Worm (Caenorhabditis elegans) whole organism, young adult: ENCODE results near the gene kin-36.
"Not testable (repeated sequence)": the region's sequence is repeated elsewhere in the genome, so short reads cannot be mapped to it uniquely, and the experiment has no call there.

Experiments used
- B0019.2 ChIP-seq: fragments of 200-800 bp; sonication (Bioruptor generic); conservative IDR thresholded peaks from 2 replicates; pipeline ENCODE4 v1.3.6; 2022; ENCODE audit warnings: missing genetic modification reagents, missing genetic modification characterization, missing compliant biosample characterization
- B0035.1 ChIP-seq: sonication (generic microtip); optimal IDR thresholded peaks from 2 replicates; lab custom pipeline; 2016; ENCODE audit warnings: missing genetic modification characterization, mild to moderate bottlenecking, missing compliant biosample characterization, missing genotype, missing genetic modification reagents
- C06A6.2 ChIP-seq: fragments of 200-800 bp; sonication (Bioruptor generic); conservative IDR thresholded peaks from 2 replicates; pipeline ENCODE4 v1.3.6; 2022; ENCODE audit warnings: missing genetic modification characterization, missing compliant biosample characterization
- C17E4.6 ChIP-seq: fragments of 200-800 bp; sonication (Bioruptor generic); IDR thresholded peaks from 2 replicates; pipeline ENCODE4 v1.3.6; 2022; ENCODE audit warnings: missing genetic modification reagents, missing genetic modification characterization, missing compliant biosample characterization
- D2030.7 ChIP-seq: fragments of 200-800 bp; sonication (Bioruptor generic); IDR thresholded peaks from 2 replicates; pipeline ENCODE4 v1.3.6; 2022; ENCODE audit warnings: missing genetic modification reagents, missing genetic modification characterization, missing compliant biosample characterization
- F33H1.4 ChIP-seq: fragments of 200-800 bp; sonication (Bioruptor generic); IDR thresholded peaks from 2 replicates; pipeline ENCODE4 v1.3.6; 2022; ENCODE audit warnings: missing genetic modification reagents, missing genetic modification characterization, missing compliant biosample characterization
- F37B4.10 ChIP-seq: fragments of 200-800 bp; sonication (Bioruptor generic); IDR thresholded peaks from 2 replicates; pipeline ENCODE4 v1.3.6; 2022; ENCODE audit warnings: missing genetic modification characterization, missing compliant biosample characterization
- F39B2.1 ChIP-seq: fragments of 200-800 bp; sonication (Bioruptor generic); IDR thresholded peaks from 2 replicates; pipeline ENCODE4 v1.3.6; 2022; ENCODE audit warnings: missing genetic modification reagents, missing genetic modification characterization, missing compliant biosample characterization
- K11D2.4 ChIP-seq: fragments of 200-800 bp; sonication (Bioruptor generic); IDR thresholded peaks from 2 replicates; pipeline ENCODE4 v1.3.6; 2022; ENCODE audit warnings: missing genetic modification reagents, missing genetic modification characterization, missing compliant biosample characterization
- K12H6.12 ChIP-seq: fragments of 200-800 bp; sonication (Bioruptor generic); optimal IDR thresholded peaks from 2 replicates; lab custom pipeline; 2018; ENCODE audit warnings: mild to moderate bottlenecking, missing genetic modification characterization, missing compliant biosample characterization
- Y56A3A.18 ChIP-seq: fragments of 200-800 bp; sonication (Bioruptor generic); IDR thresholded peaks from 2 replicates; pipeline ENCODE4 v1.3.6; 2022; ENCODE audit warnings: missing genetic modification reagents, missing genetic modification characterization, missing compliant biosample characterization
- Y67H2A.10 ChIP-seq: fragments of 200-800 bp; sonication (Bioruptor generic); conservative IDR thresholded peaks from 2 replicates; pipeline ENCODE4 v1.3.6; 2022; ENCODE audit warnings: missing genetic modification reagents, missing genetic modification characterization, missing compliant biosample characterization
- atf-7 ChIP-seq: sonication (generic microtip); optimal IDR thresholded peaks from 2 replicates; lab custom pipeline; 2017; ENCODE audit warnings: mild to moderate bottlenecking, missing genetic modification characterization, missing compliant biosample characterization
- attf-5 ChIP-seq: fragments of 200-800 bp; sonication (Bioruptor generic); optimal IDR thresholded peaks from 2 replicates; lab custom pipeline; 2018; ENCODE audit warnings: mild to moderate bottlenecking, missing genetic modification characterization, missing compliant biosample characterization
- bed-1 ChIP-seq: fragments of 200-800 bp; sonication (Bioruptor generic); IDR thresholded peaks from 2 replicates; pipeline ENCODE4 v1.3.6; 2022; ENCODE audit warnings: missing genetic modification reagents, missing genetic modification characterization, missing compliant biosample characterization
- bed-2 ChIP-seq: fragments of 200-800 bp; sonication (Bioruptor generic); IDR thresholded peaks from 2 replicates; pipeline ENCODE4 v1.3.6; 2022; ENCODE audit warnings: missing genetic modification reagents, missing genetic modification characterization, missing compliant biosample characterization
- cebp-1 ChIP-seq, 2 experiments: fragments of 200-800 bp in 1 of 2; sonication (Bioruptor generic) in 1 of 2; sonication (generic microtip) in 1 of 2; IDR thresholded peaks in 1 of 2; optimal IDR thresholded peaks in 1 of 2; 2 replicates each; pipeline versions ENCODE4 v1.3.6 to Lab custom; 2017 to 2022; ENCODE audit warnings: missing compliant biosample characterization in 2 of 2, missing genetic modification characterization in 2 of 2, mild to moderate bottlenecking in 1 of 2, missing genetic modification reagents in 1 of 2, moderate library complexity in 1 of 2
- ceh-27 ChIP-seq: fragments of 200-800 bp; sonication (Bioruptor generic); optimal IDR thresholded peaks from 2 replicates; lab custom pipeline; 2018; ENCODE audit warnings: mild to moderate bottlenecking, missing genetic modification characterization, moderate library complexity, missing compliant biosample characterization
- ceh-40 ChIP-seq: fragments of 200-800 bp; sonication (Bioruptor generic); IDR thresholded peaks from 2 replicates; pipeline ENCODE4 v1.3.6; 2022; ENCODE audit warnings: missing genetic modification characterization, missing compliant biosample characterization
- ceh-58 ChIP-seq: fragments of 200-800 bp; sonication (Bioruptor generic); IDR thresholded peaks from 2 replicates; pipeline ENCODE4 v1.3.6; 2022; ENCODE audit warnings: missing genetic modification characterization, missing compliant biosample characterization
- ceh-91 ChIP-seq: fragments of 200-800 bp; sonication (Bioruptor generic); IDR thresholded peaks from 2 replicates; pipeline ENCODE4 v1.3.6; 2022; ENCODE audit warnings: missing genetic modification reagents, missing genetic modification characterization, missing compliant biosample characterization
- chd-7 ChIP-seq: sonication (generic microtip); optimal IDR thresholded peaks from 2 replicates; lab custom pipeline; 2016; ENCODE audit warnings: mild to moderate bottlenecking, missing genetic modification characterization, moderate library complexity, missing compliant biosample characterization
- egl-18 ChIP-seq: fragments of 200-800 bp; sonication (Bioruptor generic); IDR thresholded peaks from 2 replicates; pipeline ENCODE4 v1.3.6; 2022; ENCODE audit warnings: missing genetic modification reagents, missing genetic modification characterization, missing compliant biosample characterization
- egl-44 ChIP-seq: fragments of 200-800 bp; sonication (Bioruptor generic); IDR thresholded peaks from 2 replicates; pipeline ENCODE4 v1.3.6; 2022; ENCODE audit warnings: missing genetic modification reagents, missing genetic modification characterization, missing compliant biosample characterization
- egrh-3 ChIP-seq: fragments of 200-800 bp; sonication (Bioruptor generic); IDR thresholded peaks from 2 replicates; pipeline ENCODE4 v1.3.6; 2022; ENCODE audit warnings: missing genetic modification reagents, missing genetic modification characterization, missing compliant biosample characterization
- ekl-4 ChIP-seq: fragments of 200-800 bp; sonication (Bioruptor generic); IDR thresholded peaks from 2 replicates; pipeline ENCODE4 v1.3.6; 2022; ENCODE audit warnings: missing genetic modification reagents, missing genetic modification characterization, missing compliant biosample characterization
- ets-4 ChIP-seq: fragments of 200-800 bp; sonication (Bioruptor generic); optimal IDR thresholded peaks from 2 replicates; lab custom pipeline; 2018; ENCODE audit warnings: mild to moderate bottlenecking, missing genetic modification characterization, missing compliant biosample characterization
- him-1 ChIP-seq: sonication (generic microtip); optimal IDR thresholded peaks from 2 replicates; lab custom pipeline; 2016; ENCODE audit warnings: missing genotype, missing genetic modification reagents, missing genetic modification characterization, missing compliant biosample characterization
- hsf-1 ChIP-seq: fragments of 200-800 bp; sonication (Bioruptor generic); IDR thresholded peaks from 2 replicates; pipeline ENCODE4 v1.3.6; 2022; ENCODE audit warnings: missing genetic modification reagents, missing genetic modification characterization, missing compliant biosample characterization
- lag-1 ChIP-seq: fragments of 200-800 bp; sonication (Bioruptor generic); IDR thresholded peaks from 2 replicates; pipeline ENCODE4 v1.3.6; 2022; ENCODE audit warnings: missing genetic modification reagents, missing genetic modification characterization, missing compliant biosample characterization
- let-607 ChIP-seq, 2 experiments: fragments of 200-800 bp in 1 of 2; sonication (Bioruptor generic) in 1 of 2; sonication (generic microtip) in 1 of 2; optimal IDR thresholded peaks; 2 replicates each; lab custom pipeline; 2016 to 2018; ENCODE audit warnings: mild to moderate bottlenecking in 2 of 2, missing compliant biosample characterization in 2 of 2, missing genetic modification characterization in 2 of 2, moderate library complexity in 2 of 2, missing genotype in 1 of 2
- lsl-1 ChIP-seq: fragments of 200-800 bp; sonication (Bioruptor generic); optimal IDR thresholded peaks from 2 replicates; lab custom pipeline; 2018; ENCODE audit warnings: mild to moderate bottlenecking, missing genetic modification characterization, moderate library complexity, missing compliant biosample characterization
- madf-10 ChIP-seq: sonication (generic microtip); optimal IDR thresholded peaks from 2 replicates; lab custom pipeline; 2016; ENCODE audit warnings: mild to moderate bottlenecking, missing genetic modification characterization, missing compliant biosample characterization
- madf-3 ChIP-seq: fragments of 200-800 bp; sonication (Bioruptor generic); IDR thresholded peaks from 2 replicates; pipeline ENCODE4 v1.3.6; 2022; ENCODE audit warnings: missing genetic modification reagents, missing genetic modification characterization, missing compliant biosample characterization
- madf-6 ChIP-seq: fragments of 200-800 bp; sonication (Bioruptor generic); IDR thresholded peaks from 2 replicates; pipeline ENCODE4 v1.3.6; 2022; ENCODE audit warnings: missing genetic modification reagents, missing genetic modification characterization, missing compliant biosample characterization
- madf-8 ChIP-seq: fragments of 200-800 bp; sonication (Bioruptor generic); conservative IDR thresholded peaks from 2 replicates; pipeline ENCODE4 v1.3.6; 2022; ENCODE audit warnings: missing genetic modification reagents, missing genetic modification characterization, missing compliant biosample characterization
- pbrm-1 ChIP-seq: fragments of 200-800 bp; sonication (Bioruptor generic); IDR thresholded peaks from 2 replicates; pipeline ENCODE4 v1.3.6; 2022; ENCODE audit warnings: missing genetic modification reagents, missing genetic modification characterization, missing compliant biosample characterization
- rcor-1 ChIP-seq: fragments of 200-800 bp; sonication (Bioruptor generic); IDR thresholded peaks from 2 replicates; pipeline ENCODE4 v1.3.6; 2022; ENCODE audit warnings: missing genetic modification reagents, missing genetic modification characterization, missing compliant biosample characterization
- repo-1 ChIP-seq: sonication (generic microtip); optimal IDR thresholded peaks from 2 replicates; lab custom pipeline; 2017; ENCODE audit warnings: mild to moderate bottlenecking, missing genetic modification characterization, missing compliant biosample characterization
- snpc-4 ChIP-seq, 5 experiments: fragments of 150-350 bp in 1 of 5; sonication (generic microtip) in 4 of 5; optimal IDR thresholded peaks; 2 replicates each; lab custom pipeline; 2014 to 2018; ENCODE audit warnings: missing genetic modification characterization in 5 of 5, missing biosample characterization in 3 of 5, antibody characterized with exemption in 2 of 5, mild to moderate bottlenecking in 2 of 5, missing compliant biosample characterization in 2 of 5, missing genotype in 2 of 5, moderate library complexity in 2 of 5, missing genetic modification reagents in 1 of 5
- tlf-1 ChIP-seq: fragments of 200-800 bp; sonication (Bioruptor generic); optimal IDR thresholded peaks from 2 replicates; lab custom pipeline; 2018; ENCODE audit warnings: mild to moderate bottlenecking, missing genetic modification characterization, missing compliant biosample characterization
- ztf-18 ChIP-seq: sonication (generic microtip); optimal IDR thresholded peaks from 2 replicates; lab custom pipeline; 2016; ENCODE audit warnings: missing genotype, mild to moderate bottlenecking, missing genetic modification characterization, missing compliant biosample characterization
- ztf-25 ChIP-seq: fragments of 200-800 bp; sonication (Bioruptor generic); IDR thresholded peaks from 2 replicates; pipeline ENCODE4 v1.3.6; 2022; ENCODE audit warnings: missing genetic modification reagents, missing genetic modification characterization, missing compliant biosample characterization
- ztf-26 ChIP-seq: sonication (generic microtip); optimal IDR thresholded peaks from 2 replicates; lab custom pipeline; 2017; ENCODE audit warnings: missing genetic modification characterization, missing compliant biosample characterization
- ztf-28 ChIP-seq: fragments of 200-800 bp; sonication (Bioruptor generic); IDR thresholded peaks from 2 replicates; pipeline ENCODE4 v1.3.6; 2022; ENCODE audit warnings: missing genetic modification reagents, missing genetic modification characterization, missing compliant biosample characterization
- ztf-3 ChIP-seq: fragments of 200-800 bp; sonication (Bioruptor generic); optimal IDR thresholded peaks from 2 replicates; lab custom pipeline; 2018; ENCODE audit warnings: mild to moderate bottlenecking, missing genetic modification characterization, missing compliant biosample characterization

kin-36 gene

DNA sequence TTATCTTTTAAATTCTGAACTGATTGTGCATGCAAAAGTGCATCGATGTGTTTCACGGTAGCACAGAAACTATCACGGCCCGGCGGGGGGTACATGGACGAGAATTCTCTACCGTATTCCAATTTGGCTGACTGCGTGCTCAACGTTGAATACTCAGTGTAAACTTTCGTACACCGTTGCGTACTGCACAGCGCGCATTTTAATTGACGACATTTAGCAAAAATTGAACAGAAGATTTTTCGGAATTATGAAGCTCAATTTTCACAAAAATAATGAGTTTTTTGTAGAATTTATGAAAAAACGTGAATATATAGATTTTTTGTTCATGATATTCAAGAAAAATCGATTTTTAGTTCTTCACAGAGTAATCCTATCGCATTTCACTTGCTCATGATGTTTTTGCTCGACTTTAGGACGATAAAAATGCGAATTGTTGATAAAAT lies 46.7 kb downstream of the kin-36 start (continued):
- peak; percentile 23 for TF ChIP-seq ets-4
- TF ChIP-seq pbrm-1 (GFP tag; lab: Robert Waterston, UW), result peak; percentile 99
- peak; percentile 95 for TF ChIP-seq tlf-1
- TF ChIP-seq snpc-4 (GFP tag; optimal IDR thresholded peaks at IDR 0.05; lab: Kevin White, UChicago), result not testable (repeated sequence)
- peak in 2 of 4 experiments; percentile 74 to 78 for TF ChIP-seq snpc-4 (tag; optimal IDR thresholded peaks at IDR 0.05; lab: Kevin White, UChicago)
- TF ChIP-seq bed-2, result peak; percentile 100
- TF ChIP-seq ztf-3, result peak; percentile 62
- peak; percentile 89 for TF ChIP-seq madf-8 (GFP tag; lab: Robert Waterston, UW)
- TF ChIP-seq F37B4.10 (GFP tag; lab: Robert Waterston, UW), result peak; percentile 100
- peak; percentile 100 for TF ChIP-seq K11D2.4 (GFP tag; lab: Robert Waterston, UW)
- TF ChIP-seq him-1 (tag; lab: Kevin White, UChicago), result peak; percentile 17
- TF ChIP-seq ztf-18 (tag; lab: Kevin White, UChicago), result peak; percentile 83
- peak; percentile 89 for TF ChIP-seq madf-6 (GFP tag; lab: Robert Waterston, UW)
- peak; percentile 99 for TF ChIP-seq Y56A3A.18 (GFP tag; lab: Robert Waterston, UW)
- peak; percentile 98 for TF ChIP-seq ztf-25
- peak; percentile 67 for TF ChIP-seq chd-7
- TF ChIP-seq atf-7 (tag; lab: Kevin White, UChicago), result peak; percentile 80
- peak; percentile 99 for TF ChIP-seq rcor-1
- TF ChIP-seq Y67H2A.10 (GFP tag; lab: Robert Waterston, UW), result peak; percentile 97

DNA sequence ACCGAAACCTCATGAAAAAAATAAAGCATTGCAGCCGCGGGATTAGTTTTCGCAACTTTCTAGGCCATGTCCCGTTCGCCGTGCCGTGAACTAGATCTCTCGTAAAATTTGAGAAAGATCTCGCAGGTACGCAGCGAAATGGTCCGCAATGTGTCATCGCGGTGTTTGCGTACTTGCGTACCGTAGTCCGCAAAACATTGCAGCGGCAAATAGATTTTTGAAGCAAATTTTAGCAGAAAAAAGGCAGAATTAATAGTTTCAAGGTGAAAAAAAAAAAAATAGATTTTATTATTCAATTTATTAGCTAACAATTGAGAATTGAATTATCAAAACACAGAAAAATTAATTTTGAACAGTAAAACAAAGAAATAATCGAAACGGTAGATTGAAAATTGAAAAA lies 49.1 kb downstream of the kin-36 start:
- TF ChIP-seq ekl-4 (GFP tag; lab: Robert Waterston, UW) (peak; percentile 98), ceh-91 (peak; percentile 100), egrh-3 (GFP tag; lab: Robert Waterston, UW) (peak; percentile 94), egl-44 (GFP tag; lab: Robert Waterston, UW) (peak; percentile 99), madf-8 (GFP tag; lab: Robert Waterston, UW) (peak; percentile 87), D2030.7 (GFP tag; lab: Robert Waterston, UW) (peak; percentile 98), ceh-27 (peak; percentile 89), attf-5 (GFP tag; lab: Kevin White, UChicago) (peak; percentile 99), egl-18 (GFP tag; lab: Robert Waterston, UW) (peak; percentile 98), ets-4 (peak; percentile 60), ztf-26 (peak; percentile 96), madf-3 (GFP tag; lab: Robert Waterston, UW) (peak; percentile 97), madf-10 (tag; lab: Kevin White, UChicago) (peak; percentile 88), F39B2.1 (GFP tag; lab: Robert Waterston, UW) (peak; percentile 83; the same call in 1 of the 2 replicates), ceh-40 (GFP tag; lab: Robert Waterston, UW) (peak; percentile 82), ceh-58 (GFP tag; lab: Robert Waterston, UW) (0 out of 2 replicates have a peak, but pooled peaks have one; percentile 57), B0019.2 (GFP tag; lab: Robert Waterston, UW) (peak; percentile 99), K12H6.12 (tag; lab: Kevin White, UChicago) (peak; percentile 94), lag-1 (GFP tag; lab: Robert Waterston, UW) (peak; percentile 93; the same call in 1 of the 2 replicates), C17E4.6 (peak; percentile 99), cebp-1 (GFP tag; IDR thresholded peaks at IDR 0.05; lab: Robert Waterston, UW) (peak; percentile 97), cebp-1 (tag; optimal IDR thresholded peaks at IDR 0.05; lab: Kevin White, UChicago) (peak; percentile 95), hsf-1 (GFP tag; lab: Robert Waterston, UW) (peak; percentile 94), F33H1.4 (GFP tag; lab: Robert Waterston, UW) (peak; percentile 97), let-607 (tag; optimal IDR thresholded peaks at IDR 0.05; lab: Kevin White, UChicago) (peak; percentile 81 to 96), C06A6.2 (GFP tag; lab: Robert Waterston, UW) (peak; percentile 99), Y67H2A.10 (GFP tag; lab: Robert Waterston, UW) (peak; percentile 98), B0035.1 (tag; lab: Kevin White, UChicago) (peak; percentile 83), lsl-1 (GFP tag; lab: Kevin White, UChicago) (peak; percentile 89), atf-7 (tag; lab: Kevin White, UChicago) (peak; percentile 88), repo-1 (tag; lab: Kevin White, UChicago) (peak; percentile 77), ztf-28 (GFP tag; lab: Robert Waterston, UW) (peak; percentile 100), bed-1 (GFP tag; lab: Robert Waterston, UW) (peak; percentile 100)
